Worm (Caenorhabditis elegans) whole organism, late embryonic: Measurements from ENCODE around the gene asah-2.

ENCODE experiments used
- Y22D7AL.16 ChIP-seq: sonication (generic microtip); optimal IDR thresholded peaks from 2 replicates; lab custom pipeline; 2016; ENCODE audit warnings: missing genetic modification characterization, missing compliant biosample characterization
- ama-1 ChIP-seq: fragments of 150-350 bp; optimal IDR thresholded peaks from 2 replicates; lab custom pipeline; 2014
- dve-1 ChIP-seq: sonication (generic microtip); optimal IDR thresholded peaks from 2 replicates; lab custom pipeline; 2017; ENCODE audit warnings: antibody characterized with exemption, mild to moderate bottlenecking, missing genetic modification characterization, missing compliant biosample characterization
- nfya-1 ChIP-seq: sonication (generic microtip); optimal IDR thresholded peaks from 2 replicates; lab custom pipeline; 2017; ENCODE audit warnings: missing genetic modification characterization, mild to moderate bottlenecking, missing compliant biosample characterization, antibody characterized with exemption, moderate library complexity
- nhr-232 ChIP-seq: sonication (generic microtip); optimal IDR thresholded peaks from 2 replicates; lab custom pipeline; 2016; ENCODE audit warnings: missing genetic modification characterization, missing compliant biosample characterization
- odd-2 ChIP-seq: sonication (generic microtip); optimal IDR thresholded peaks from 2 replicates; lab custom pipeline; 2017; ENCODE audit warnings: antibody characterized with exemption, mild to moderate bottlenecking, missing genetic modification characterization, missing compliant biosample characterization
- rnt-1 ChIP-seq: sonication (generic microtip); optimal IDR thresholded peaks from 2 replicates; lab custom pipeline; 2016; ENCODE audit warnings: missing genetic modification characterization, missing compliant biosample characterization
- syd-9 ChIP-seq: sonication (generic microtip); optimal IDR thresholded peaks from 2 replicates; lab custom pipeline; 2016; ENCODE audit warnings: mild to moderate bottlenecking, missing genetic modification characterization, moderate library complexity, missing compliant biosample characterization

DNA sequence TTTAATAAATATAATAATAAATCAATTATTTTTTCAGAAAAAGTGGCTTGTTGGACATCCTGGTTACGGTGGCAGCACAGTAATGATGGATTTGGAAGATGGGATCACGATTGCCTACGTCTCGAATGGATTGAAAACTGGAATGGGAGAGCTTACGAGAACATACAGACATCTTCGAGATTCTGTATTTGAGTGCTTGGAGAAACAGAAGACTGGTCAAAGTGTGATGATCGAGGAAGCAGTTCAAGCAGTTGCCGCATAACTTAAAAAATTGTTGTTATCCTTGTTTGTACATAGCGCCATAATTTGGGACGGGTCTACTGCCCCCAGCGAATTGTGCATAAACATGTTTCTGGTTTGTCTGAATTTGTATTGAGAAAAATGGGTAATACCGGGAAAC lies 41.0 kb upstream of the asah-2 start:
- TF ChIP-seq Y22D7AL.16 (no peak), rnt-1 (no peak), odd-2 (tag; lab: Kevin White, UChicago) (no peak), ama-1 (no peak), dve-1 (tag; lab: Kevin White, UChicago) (no peak), syd-9 (no peak), nfya-1 (no peak), nhr-232 (tag; lab: Kevin White, UChicago) (no peak)
